Fruit fly (Drosophila melanogaster): Measurements from ENCODE around the gene Srrm1.

The Srrm1 gene

dm6 chr3L:13084477-13084876 is 47.9 kb downstream of the Srrm1 start (continued):
- TF ChIP-seq da (GFP tag; optimal IDR thresholded peaks at IDR 0.05) (no peak), ems (GFP tag; optimal IDR thresholded peaks at IDR 0.05) (no peak), CG5245 (GFP tag; optimal IDR thresholded peaks at IDR 0.05) (no peak), sug (tag; optimal IDR thresholded peaks at IDR 0.05) (no peak), Trl (optimal IDR thresholded peaks at IDR 0.05) (no peak), Trl (GFP tag; optimal IDR thresholded peaks at IDR 0.05) (no peak), CG1603 (tag; optimal IDR thresholded peaks at IDR 0.05) (no peak), MBD-R2 (GFP tag; IDR thresholded peaks at IDR 0.05) (no peak), CG17361 (GFP tag; IDR thresholded peaks at IDR 0.05) (no peak), stc (GFP tag; IDR thresholded peaks at IDR 0.05) (no peak), usp (GFP tag; optimal IDR thresholded peaks at IDR 0.05) (no peak), otp (GFP tag; IDR thresholded peaks at IDR 0.05) (no peak), Stat92E (GFP tag; optimal IDR thresholded peaks at IDR 0.05) (no peak), onecut (GFP tag; IDR thresholded peaks at IDR 0.05) (no peak), psq (GFP tag; optimal IDR thresholded peaks at IDR 0.05) (no peak), twi (tag; optimal IDR thresholded peaks at IDR 0.05) (peak; percentile 97), sd (tag; optimal IDR thresholded peaks at IDR 0.05) (no peak), nau (GFP tag; optimal IDR thresholded peaks at IDR 0.05) (no peak), ttk (GFP tag; IDR thresholded peaks at IDR 0.05) (no peak), CG10565 (GFP tag; optimal IDR thresholded peaks at IDR 0.05) (no peak), CG6765 (GFP tag; optimal IDR thresholded peaks at IDR 0.05) (no peak), zen (tag; optimal IDR thresholded peaks at IDR 0.05) (peak; percentile 5), CG42726 (GFP tag; IDR thresholded peaks at IDR 0.05; ENCODE audit: partially characterized antibody) (no peak), CG2712 (tag; optimal IDR thresholded peaks at IDR 0.05) (no peak), vvl (GFP tag; IDR thresholded peaks at IDR 0.05) (peak; percentile 43; the same call in 1 of the 2 replicates), dysf (GFP tag; IDR thresholded peaks at IDR 0.05) (no peak), her (GFP tag; optimal IDR thresholded peaks at IDR 0.05) (no peak), lab (GFP tag; optimal IDR thresholded peaks at IDR 0.05) (no peak), CG4424 (GFP tag; optimal IDR thresholded peaks at IDR 0.05) (no peak), Ets65A (GFP tag) (no peak), grau (tag; optimal IDR thresholded peaks at IDR 0.05) (no peak), ro (GFP tag; IDR thresholded peaks at IDR 0.05) (no peak), NC2α (GFP tag; optimal IDR thresholded peaks at IDR 0.05) (no peak), nerfin-1 (tag; optimal IDR thresholded peaks at IDR 0.05) (peak; percentile 18), Kr (GFP tag; optimal IDR thresholded peaks at IDR 0.05) (no peak), stwl (tag; optimal IDR thresholded peaks at IDR 0.05) (no peak), repo (GFP tag; optimal IDR thresholded peaks at IDR 0.05) (no peak), CG10979 (tag; optimal IDR thresholded peaks at IDR 0.05) (no peak), mld (GFP tag; IDR thresholded peaks at IDR 0.05; ENCODE audit: partially characterized antibody) (no peak), Adf1 (GFP tag; IDR thresholded peaks at IDR 0.05) (no peak), bbx (GFP tag; IDR thresholded peaks at IDR 0.05; ENCODE audit: partially characterized antibody) (peak; percentile 12; the same call in 1 of the 2 replicates), CG13894 (tag; optimal IDR thresholded peaks at IDR 0.05) (no peak), Max (GFP tag; optimal IDR thresholded peaks at IDR 0.05) (no peak), pum (GFP tag; optimal IDR thresholded peaks at IDR 0.05) (no peak), Ada2b (GFP tag; IDR thresholded peaks at IDR 0.05) (no peak), CG11504 (tag; optimal IDR thresholded peaks at IDR 0.05) (no peak), CG16815 (GFP tag; optimal IDR thresholded peaks at IDR 0.05) (no peak), CG6683 (GFP tag; optimal IDR thresholded peaks at IDR 0.05) (no peak), CG12219 (GFP tag; optimal IDR thresholded peaks at IDR 0.05) (no peak), CG14667 (GFP tag; IDR thresholded peaks at IDR 0.05) (no peak), tap (tag; optimal IDR thresholded peaks at IDR 0.05) (peak; percentile 46), tio (GFP tag; optimal IDR thresholded peaks at IDR 0.05) (no peak)
